Worm (Caenorhabditis elegans) whole organism, L2 larva: Measurements from ENCODE around the gene gldi-6.
"Not testable (repeated sequence)": the region's sequence is repeated elsewhere in the genome, so short reads cannot be mapped to it uniquely, and the experiment has no call there.

Experiments used
- ZK546.5 ChIP-seq: sonication (generic microtip); optimal IDR thresholded peaks from 2 replicates; lab custom pipeline; 2017; ENCODE audit warnings: missing biosample characterization, missing genetic modification characterization
- alr-1 ChIP-seq: fragments of 150-350 bp; optimal IDR thresholded peaks from 2 replicates; lab custom pipeline; 2014; ENCODE audit warnings: missing biosample characterization, missing genetic modification characterization
- ama-1 ChIP-seq: fragments of 150-350 bp; optimal IDR thresholded peaks from 2 replicates; lab custom pipeline; 2018; ENCODE audit warnings: inconsistent platforms
- ceh-16 ChIP-seq: fragments of 150-350 bp; optimal IDR thresholded peaks from 2 replicates; lab custom pipeline; 2014; ENCODE audit warnings: missing biosample characterization, missing genetic modification characterization
- fos-1 ChIP-seq: fragments of 150-350 bp; optimal IDR thresholded peaks from 2 replicates; lab custom pipeline; 2014; ENCODE audit warnings: missing biosample characterization, missing genetic modification characterization
- lsy-2 ChIP-seq, 2 experiments: fragments of 150-350 bp in 1 of 2; sonication (generic microtip) in 1 of 2; optimal IDR thresholded peaks; 2 replicates each; lab custom pipeline; 2014 to 2017; ENCODE audit warnings: missing biosample characterization in 2 of 2, missing genetic modification characterization in 2 of 2
- mbf-1 ChIP-seq: sonication (generic microtip); optimal IDR thresholded peaks from 2 replicates; lab custom pipeline; 2017; ENCODE audit warnings: missing biosample characterization, missing genetic modification characterization
- nhr-11 ChIP-seq: fragments of 150-350 bp; optimal IDR thresholded peaks from 2 replicates; lab custom pipeline; 2014; ENCODE audit warnings: missing biosample characterization, missing genetic modification characterization
- nhr-12 ChIP-seq: fragments of 150-350 bp; optimal IDR thresholded peaks from 2 replicates; lab custom pipeline; 2014; ENCODE audit warnings: missing biosample characterization, missing genetic modification characterization
- nhr-21 ChIP-seq: fragments of 150-350 bp; optimal IDR thresholded peaks from 2 replicates; lab custom pipeline; 2014; ENCODE audit warnings: missing biosample characterization, missing genetic modification characterization
- nhr-6 ChIP-seq: fragments of 150-350 bp; optimal IDR thresholded peaks from 2 replicates; lab custom pipeline; 2014; ENCODE audit warnings: missing biosample characterization, missing genetic modification characterization
- sem-4 ChIP-seq: fragments of 150-350 bp; optimal IDR thresholded peaks from 2 replicates; lab custom pipeline; 2014; ENCODE audit warnings: missing biosample characterization, missing genetic modification reagents, missing genetic modification characterization
- snpc-4 ChIP-seq: fragments of 150-350 bp; optimal IDR thresholded peaks from 2 replicates; lab custom pipeline; 2014; ENCODE audit warnings: missing biosample characterization, missing genetic modification characterization
- ztf-11 ChIP-seq: sonication (generic microtip); optimal IDR thresholded peaks from 2 replicates; lab custom pipeline; 2017; ENCODE audit warnings: missing biosample characterization, missing genetic modification characterization

The gldi-6 gene

DNA sequence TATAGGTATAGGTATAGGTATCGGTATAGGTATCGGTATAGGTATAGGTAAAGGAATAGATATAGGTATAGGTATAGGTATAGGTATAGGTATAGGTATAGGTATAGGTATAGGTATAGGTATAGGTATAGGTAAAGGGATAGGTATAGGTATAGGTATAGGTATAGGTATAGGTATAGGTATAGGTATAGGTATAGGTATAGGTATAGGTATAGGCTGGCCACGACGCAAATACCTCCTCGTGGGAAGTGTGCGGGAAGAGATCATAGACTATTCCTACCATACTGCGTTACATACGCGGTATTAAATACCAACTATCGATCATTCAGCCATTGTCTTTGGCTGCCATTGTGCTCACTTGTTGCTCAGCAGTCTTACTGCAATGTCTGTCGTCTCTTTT is 44.0 kb downstream of the gldi-6 start, which contains the start of gene fbxb-112:
fbxb-112 (plus strand) TSS at position 301 of the 400 bp plus-strand sequence.
- not testable (repeated sequence) for TF ChIP-seq snpc-4, nhr-21, nhr-11 (tag; lab: Kevin White, UChicago)

DNA sequence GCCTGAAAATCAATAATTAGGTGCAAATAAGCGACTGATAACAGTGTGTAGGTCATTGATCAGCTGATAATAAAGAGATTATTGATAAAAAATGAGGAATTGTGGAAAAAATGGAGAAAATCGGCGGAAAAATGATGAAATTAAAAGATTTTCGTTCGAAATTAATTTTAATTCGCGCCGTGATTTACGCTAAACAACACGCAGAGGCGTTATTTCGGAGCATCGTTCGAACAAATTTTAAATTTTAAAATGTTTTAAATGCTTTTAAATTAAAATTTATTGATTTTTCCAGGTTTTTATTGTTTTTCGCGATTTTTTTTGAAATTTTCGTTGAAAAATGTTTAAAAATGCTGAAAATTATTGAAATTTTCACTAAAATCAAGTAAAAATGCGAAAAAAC is 52.6 kb downstream of the gldi-6 start, which contains the start of gene Y49F6B.9:
Y49F6B.9 (minus strand) TSS at position 2 of the 400 bp plus-strand sequence.
- no peak for TF ChIP-seq nhr-12

DNA sequence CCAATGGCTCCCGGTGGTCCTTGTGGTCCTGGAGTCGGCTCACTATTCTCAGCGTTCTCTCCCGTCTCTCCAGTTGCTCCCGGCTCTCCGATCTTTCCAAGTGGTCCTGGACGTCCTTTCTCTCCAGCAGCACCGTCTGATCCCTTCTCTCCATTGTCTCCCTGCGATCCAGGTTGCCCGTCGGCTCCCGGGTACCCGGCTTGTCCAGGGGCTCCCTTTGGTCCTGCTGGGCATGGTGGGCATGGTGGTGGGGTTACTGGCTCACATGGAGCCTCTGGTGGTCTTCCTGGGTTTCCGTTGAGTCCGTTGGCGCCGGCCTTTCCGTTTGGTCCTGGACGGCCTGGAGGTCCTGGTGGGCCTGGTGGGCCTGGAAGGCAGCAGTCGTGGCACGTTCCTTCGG is 53.6 kb downstream of the gldi-6 start:
- TF ChIP-seq ztf-11 (tag; lab: Kevin White, UChicago) (no peak), ZK546.5 (tag; lab: Kevin White, UChicago) (no peak), ceh-16 (tag; lab: Kevin White, UChicago) (no peak), alr-1 (tag; lab: Kevin White, UChicago) (no peak), ama-1 (lab: Kevin White, UChicago) (no peak)

- TF ChIP-seq nhr-6: no peak
- TF ChIP-seq lsy-2 (tag; optimal IDR thresholded peaks at IDR 0.05; lab: Kevin White, UChicago): no peak
- TF ChIP-seq snpc-4 (tag; lab: Kevin White, UChicago): no peak
- TF ChIP-seq sem-4 (tag; lab: Kevin White, UChicago): no peak
- no peak for TF ChIP-seq fos-1 (tag; lab: Kevin White, UChicago)
- no peak for TF ChIP-seq mbf-1 (tag; lab: Kevin White, UChicago)
Measured at ce11 chrII:3502011-3502410, 55.3 kb downstream of the gldi-6 start.
